Worm (Caenorhabditis elegans): ENCODE results near the gene Y41C4A.22.

Y41C4A.22 gene

DNA sequence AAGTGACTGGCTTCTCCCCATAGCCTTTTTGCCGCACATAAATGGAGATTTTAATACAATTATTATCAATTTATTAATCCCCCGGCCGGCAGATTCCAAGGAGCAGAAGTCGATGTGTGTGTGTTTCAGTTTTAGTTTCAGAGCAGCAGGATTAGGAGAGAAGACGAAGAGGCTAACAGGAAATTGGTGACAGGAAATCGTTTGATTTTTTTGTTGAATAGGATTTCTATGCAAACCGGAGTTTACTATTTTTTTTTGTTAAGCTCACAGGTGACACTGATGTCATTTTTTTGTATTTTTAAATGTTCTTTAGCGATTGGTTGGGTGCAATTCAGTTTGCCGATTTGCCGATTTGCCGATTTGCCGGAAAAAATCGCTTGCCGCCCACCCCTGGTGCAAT, 14.6 kb upstream of the Y41C4A.22 start:
- TF ChIP-seq elt-1 (tag; optimal IDR thresholded peaks at IDR 0.05) (no peak), egl-5 (tag; optimal IDR thresholded peaks at IDR 0.05) (no peak), elt-3 (tag; optimal IDR thresholded peaks at IDR 0.05) (no peak), hmg-11 (tag; optimal IDR thresholded peaks at IDR 0.05) (no peak), eor-1 (tag; optimal IDR thresholded peaks at IDR 0.05) (no peak), nhr-43 (tag; optimal IDR thresholded peaks at IDR 0.05; ENCODE audit: poor library complexity, severe bottlenecking) (no peak), ceh-82 (tag; optimal IDR thresholded peaks at IDR 0.05) (no peak), nhr-12 (tag; optimal IDR thresholded peaks at IDR 0.05) (no peak), tbx-2 (tag; optimal IDR thresholded peaks at IDR 0.05) (no peak), nhr-77 (tag; optimal IDR thresholded peaks at IDR 0.05) (no peak), nhr-237 (tag; optimal IDR thresholded peaks at IDR 0.05) (no peak), ztf-4 (tag; optimal IDR thresholded peaks at IDR 0.05) (no peak), lsy-12 (tag; optimal IDR thresholded peaks at IDR 0.05) (no peak), nhr-25 (tag; optimal IDR thresholded peaks at IDR 0.05) (no peak), nhr-76 (tag; optimal IDR thresholded peaks at IDR 0.05) (no peak), snpc-4 (tag; optimal IDR thresholded peaks at IDR 0.05) (no peak), mml-1 (tag; optimal IDR thresholded peaks at IDR 0.05) (no peak)

DNA sequence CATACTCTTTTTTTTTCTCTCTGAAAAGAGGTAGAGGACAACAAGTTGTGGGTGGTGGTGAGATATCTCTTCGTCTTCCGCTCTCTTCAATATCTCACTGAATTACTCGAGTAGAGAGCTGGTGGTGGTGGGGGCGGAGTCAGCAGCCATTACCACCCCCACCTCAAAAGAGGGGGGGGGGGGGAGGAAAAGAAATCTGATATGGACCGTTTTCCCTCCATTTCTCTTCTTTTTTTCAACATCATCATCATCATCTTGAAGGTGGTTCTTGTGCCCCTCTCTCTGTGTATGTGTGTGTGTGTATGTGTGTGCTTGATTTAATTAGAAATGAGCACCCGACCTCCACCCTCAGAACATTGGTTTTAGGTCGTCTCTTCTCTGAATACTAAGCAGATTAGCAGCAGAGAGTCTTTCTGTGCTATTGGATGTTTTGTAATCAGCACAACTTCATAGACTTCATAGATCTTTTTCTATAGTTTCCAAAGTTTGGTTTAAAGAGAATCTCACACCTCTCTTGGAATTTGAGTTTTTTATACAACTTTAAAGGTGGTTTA, 13.5 kb upstream of the Y41C4A.22 start:
- TF ChIP-seq fkh-10 (GFP tag; optimal IDR thresholded peaks at IDR 0.05): no peak
- no peak for TF ChIP-seq nfya-1 (tag; optimal IDR thresholded peaks at IDR 0.05; ENCODE audit: insufficient read depth)
- TF ChIP-seq elt-1 (tag; optimal IDR thresholded peaks at IDR 0.05): no peak
- no peak for TF ChIP-seq pqm-1 (tag; optimal IDR thresholded peaks at IDR 0.05)
- TF ChIP-seq egl-27 (tag; optimal IDR thresholded peaks at IDR 0.05): no peak
- TF ChIP-seq ceh-82 (tag; optimal IDR thresholded peaks at IDR 0.05): no peak
- TF ChIP-seq ceh-9 (tag; optimal IDR thresholded peaks at IDR 0.05): no peak
- no peak for TF ChIP-seq unc-62 (GFP tag; optimal IDR thresholded peaks at IDR 0.05)
- no peak for TF ChIP-seq nhr-25 (tag; optimal IDR thresholded peaks at IDR 0.05)
- TF ChIP-seq fkh-2 (tag; optimal IDR thresholded peaks at IDR 0.05): no peak
- TF ChIP-seq ama-1 (optimal IDR thresholded peaks at IDR 0.05): no peak
- TF ChIP-seq nhr-77 (tag; optimal IDR thresholded peaks at IDR 0.05): no peak
- TF ChIP-seq lin-39 (tag; optimal IDR thresholded peaks at IDR 0.05): no peak
- no peak for TF ChIP-seq nhr-23 (tag; optimal IDR thresholded peaks at IDR 0.05)
- TF ChIP-seq R02D3.7 (tag; optimal IDR thresholded peaks at IDR 0.05): no peak

DNA sequence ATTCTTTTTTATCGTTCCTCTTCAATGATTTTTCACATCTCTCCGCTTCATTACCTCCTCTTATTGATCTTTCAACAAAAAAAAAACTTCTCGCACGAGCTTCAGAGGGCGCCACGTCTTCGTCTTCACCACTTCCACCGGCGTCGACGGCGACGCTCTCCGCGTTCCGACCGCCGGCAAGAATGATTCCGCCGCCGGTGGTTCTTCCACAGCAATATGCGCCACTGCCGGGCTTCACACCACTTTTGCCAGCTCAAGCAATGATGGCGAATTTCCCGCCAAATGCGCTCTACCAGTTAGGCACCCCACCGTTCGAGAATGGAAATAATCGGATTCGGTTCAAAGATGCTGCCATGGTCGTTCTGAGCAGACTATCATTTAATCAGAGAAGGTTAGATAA, 12.0 kb upstream of the Y41C4A.22 start:
- TF ChIP-seq daf-12 (tag; optimal IDR thresholded peaks at IDR 0.05): no peak
- no peak for TF ChIP-seq fkh-10 (GFP tag; optimal IDR thresholded peaks at IDR 0.05)
- no peak for TF ChIP-seq ztf-11 (tag; optimal IDR thresholded peaks at IDR 0.05)
- TF ChIP-seq lin-15B (tag; optimal IDR thresholded peaks at IDR 0.05): no peak
- TF ChIP-seq R02D3.7 (tag; optimal IDR thresholded peaks at IDR 0.05): no peak
- TF ChIP-seq nhr-76 (tag; optimal IDR thresholded peaks at IDR 0.05): no peak
- no peak for TF ChIP-seq lsy-12 (tag; optimal IDR thresholded peaks at IDR 0.05)
- no peak for TF ChIP-seq nhr-23 (tag; optimal IDR thresholded peaks at IDR 0.05)
- TF ChIP-seq ceh-28 (tag; optimal IDR thresholded peaks at IDR 0.05): no peak
- no peak for TF ChIP-seq nhr-237 (tag; optimal IDR thresholded peaks at IDR 0.05)
- TF ChIP-seq fkh-2 (tag; optimal IDR thresholded peaks at IDR 0.05): no peak
- no peak for TF ChIP-seq ceh-9 (tag; optimal IDR thresholded peaks at IDR 0.05)

DNA sequence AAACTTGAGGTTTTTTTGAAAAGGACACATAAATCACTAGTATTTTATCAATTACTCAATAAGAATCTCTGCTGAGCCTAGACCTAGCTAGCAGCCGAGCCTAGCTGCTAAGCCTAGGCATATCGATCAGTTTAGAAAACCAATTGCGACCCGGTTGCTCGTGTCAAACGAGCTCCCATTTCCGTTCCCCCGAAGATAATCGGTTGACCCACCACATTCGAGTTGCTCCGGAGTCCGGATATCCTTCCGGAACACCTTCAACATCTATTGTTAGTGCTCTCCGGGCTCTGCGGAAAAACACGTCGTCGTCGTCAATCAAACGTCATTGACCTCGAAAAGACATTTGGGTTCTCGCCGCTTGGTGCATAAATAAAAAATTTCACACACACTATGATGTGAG, 11.3 kb upstream of the Y41C4A.22 start:
- TF ChIP-seq egl-5 (tag; optimal IDR thresholded peaks at IDR 0.05) (no peak), tbx-2 (tag; optimal IDR thresholded peaks at IDR 0.05) (peak; percentile 56)

DNA sequence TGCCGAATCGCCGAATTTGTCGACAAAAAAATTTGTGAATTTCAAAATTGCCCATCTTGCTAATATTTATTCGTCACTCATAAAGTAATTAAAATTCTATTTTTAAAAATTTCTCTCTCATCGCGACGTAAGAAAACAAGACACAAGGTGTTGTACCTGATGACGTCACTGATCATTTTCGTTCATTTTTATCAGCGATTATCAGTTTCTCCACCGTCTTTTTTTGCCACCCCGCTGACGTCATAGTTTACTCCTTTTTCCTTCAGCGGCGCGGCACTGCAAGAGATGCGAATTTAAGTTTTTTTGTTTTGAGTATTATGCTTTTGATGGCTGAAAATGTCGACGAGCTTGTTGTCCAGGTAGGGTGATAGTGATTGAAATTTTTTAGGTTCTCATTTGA, 10.3 kb upstream of the Y41C4A.22 start:
- TF ChIP-seq ceh-28 (tag; optimal IDR thresholded peaks at IDR 0.05) (peak; percentile 4), nhr-237 (tag; optimal IDR thresholded peaks at IDR 0.05) (no peak), pha-4 (tag; optimal IDR thresholded peaks at IDR 0.05) (peak; percentile 31), nhr-67 (tag; optimal IDR thresholded peaks at IDR 0.05) (no peak), elt-2 (tag; optimal IDR thresholded peaks at IDR 0.05) (peak; percentile 92), pqm-1 (tag; optimal IDR thresholded peaks at IDR 0.05) (peak; percentile 73), jun-1 (tag; optimal IDR thresholded peaks at IDR 0.05) (peak; percentile 30)

Data from whole organism, L3 larva.